Worm (Caenorhabditis elegans): ENCODE measurements around the gene B0454.5.
A peak's percentile ranks its signal among the peaks of the same experiment; 100 is the strongest.

Gene B0454.5

ce11 chrII:3038453-3038909 lies at the start of gene B0454.5, which contains the start of gene B0454.26:
Gene B0454.5 (plus strand): TSS chrII:3038859.
Gene B0454.26 (minus strand): TSS chrII:3038553.
- TF ChIP-seq nhr-6 (tag; optimal IDR thresholded peaks at IDR 0.05) (no peak), mab-5 (tag; optimal IDR thresholded peaks at IDR 0.05) (no peak), R02D3.7 (tag; optimal IDR thresholded peaks at IDR 0.05) (no peak), ceh-16 (tag; optimal IDR thresholded peaks at IDR 0.05) (no peak), dmd-4 (tag; optimal IDR thresholded peaks at IDR 0.05) (no peak), gmeb-1 (tag; optimal IDR thresholded peaks at IDR 0.05) (no peak), zag-1 (tag; optimal IDR thresholded peaks at IDR 0.05) (no peak), nhr-23 (tag; optimal IDR thresholded peaks at IDR 0.05) (no peak), ama-1 (optimal IDR thresholded peaks at IDR 0.05) (no peak), aly-2 (tag; optimal IDR thresholded peaks at IDR 0.05) (no peak), lin-11 (tag; optimal IDR thresholded peaks at IDR 0.05) (no peak)

ce11 chrII:2990089-2990488 lies 48.6 kb upstream of the B0454.5 start:
- TF ChIP-seq F13H6.1 (tag; optimal IDR thresholded peaks at IDR 0.05) (no peak), elt-3 (tag; optimal IDR thresholded peaks at IDR 0.05) (no peak), R02D3.7 (tag; optimal IDR thresholded peaks at IDR 0.05) (no peak), nhr-10 (tag; optimal IDR thresholded peaks at IDR 0.05) (no peak), egl-27 (tag; optimal IDR thresholded peaks at IDR 0.05) (no peak), sma-9 (GFP tag; optimal IDR thresholded peaks at IDR 0.05) (no peak), sma-9 (tag; optimal IDR thresholded peaks at IDR 0.05) (no peak), snpc-4 (tag; optimal IDR thresholded peaks at IDR 0.05) (no peak), nhr-6 (tag; optimal IDR thresholded peaks at IDR 0.05) (no peak), nhr-11 (tag; optimal IDR thresholded peaks at IDR 0.05) (no peak), lsy-2 (tag; optimal IDR thresholded peaks at IDR 0.05) (no peak), ZK546.5 (tag; optimal IDR thresholded peaks at IDR 0.05) (no peak), mdl-1 (tag; optimal IDR thresholded peaks at IDR 0.05) (no peak), alr-1 (tag; optimal IDR thresholded peaks at IDR 0.05) (no peak), unc-39 (tag; optimal IDR thresholded peaks at IDR 0.05) (no peak)

DNA sequence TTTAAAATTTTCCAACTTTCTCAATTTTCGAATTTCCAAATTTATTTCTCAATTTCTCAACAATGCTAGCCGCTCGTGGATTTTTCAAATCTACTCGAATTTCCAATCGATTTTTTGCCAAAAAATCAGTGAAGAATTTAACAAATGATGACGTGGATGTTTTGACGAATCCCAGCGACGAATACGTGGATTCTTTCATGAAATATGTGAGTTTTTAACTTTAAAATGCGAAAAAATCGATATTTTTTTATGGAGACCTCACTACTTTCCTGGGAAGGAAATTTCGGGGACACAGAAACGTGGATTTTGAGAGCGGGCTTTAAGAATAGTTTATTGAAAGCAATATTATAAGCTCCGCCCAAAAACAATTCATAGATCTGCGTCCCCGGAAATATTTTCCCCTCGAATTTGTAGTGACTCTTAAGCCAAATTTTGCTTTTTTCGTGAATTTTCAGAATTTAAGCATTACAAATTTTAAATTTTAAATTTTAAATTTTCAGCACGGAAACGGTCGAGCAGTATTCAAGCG lies 47.0 kb upstream of the B0454.5 start, which contains the start of gene K08A2.2:
Gene K08A2.2, plus strand, starts transcription at position 51 of the 529 bp plus-strand sequence.
- TF ChIP-seq unc-55 (GFP tag; optimal IDR thresholded peaks at IDR 0.05) (peak; percentile 17), lsy-2 (tag; optimal IDR thresholded peaks at IDR 0.05) (no peak), gmeb-1 (tag; optimal IDR thresholded peaks at IDR 0.05) (no peak)

DNA sequence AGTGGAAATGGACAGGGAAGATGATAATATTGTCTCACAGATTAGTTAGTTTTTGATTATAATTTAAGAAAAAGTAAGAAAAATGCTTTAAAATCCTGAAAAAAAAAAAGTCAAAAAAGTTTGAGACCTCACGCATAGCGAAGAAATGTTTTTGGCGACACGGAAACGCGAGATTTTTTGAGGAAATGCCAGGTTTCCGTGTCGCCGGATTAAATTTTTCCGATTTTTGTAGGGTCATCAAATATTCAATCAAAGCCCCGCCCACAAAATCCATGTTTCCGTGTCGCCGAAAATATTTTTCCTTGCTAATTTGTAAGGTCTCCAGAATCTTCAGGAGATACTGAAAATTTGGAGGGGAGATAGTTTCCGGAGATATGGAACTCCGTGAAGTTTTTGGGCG lies 46.4 kb upstream of the B0454.5 start:
- no peak for TF ChIP-seq lin-39 (tag; optimal IDR thresholded peaks at IDR 0.05)
- TF ChIP-seq lsy-2 (tag; optimal IDR thresholded peaks at IDR 0.05) = no peak
- no peak for TF ChIP-seq nhr-23 (tag; optimal IDR thresholded peaks at IDR 0.05)
- no peak for TF ChIP-seq ama-1 (optimal IDR thresholded peaks at IDR 0.05)
- TF ChIP-seq mbf-1 (tag; optimal IDR thresholded peaks at IDR 0.05) = no peak
- no peak for TF ChIP-seq nhr-237 (tag; optimal IDR thresholded peaks at IDR 0.05)
- TF ChIP-seq nhr-6 (tag; optimal IDR thresholded peaks at IDR 0.05) = no peak
- TF ChIP-seq peb-1 (tag; optimal IDR thresholded peaks at IDR 0.05) = no peak
- TF ChIP-seq lin-11 (tag; optimal IDR thresholded peaks at IDR 0.05) = no peak
- no peak for TF ChIP-seq zag-1 (tag; optimal IDR thresholded peaks at IDR 0.05)
- TF ChIP-seq mab-5 (tag; optimal IDR thresholded peaks at IDR 0.05) = no peak
- no peak for TF ChIP-seq ztf-1 (GFP tag; conservative IDR thresholded peaks at IDR 0.05)
- TF ChIP-seq nhr-10 (tag; optimal IDR thresholded peaks at IDR 0.05) = no peak
- no peak for TF ChIP-seq snpc-4 (tag; optimal IDR thresholded peaks at IDR 0.05)
- TF ChIP-seq fos-1 (tag; optimal IDR thresholded peaks at IDR 0.05) = no peak
- no peak for TF ChIP-seq lin-13 (GFP tag; optimal IDR thresholded peaks at IDR 0.05)
- no peak for TF ChIP-seq egl-27 (tag; optimal IDR thresholded peaks at IDR 0.05)
- no peak for TF ChIP-seq blmp-1 (tag; optimal IDR thresholded peaks at IDR 0.05; ENCODE audit: insufficient read depth)
- no peak for TF ChIP-seq nhr-12 (tag; optimal IDR thresholded peaks at IDR 0.05)
